Worm (Caenorhabditis elegans) whole organism, late embryonic: Measurements from ENCODE around the gene Y37D8A.25.

Experiments used
- C08G9.2 ChIP-seq: sonication (generic microtip); optimal IDR thresholded peaks from 2 replicates; lab custom pipeline; 2016; ENCODE audit warnings: mild to moderate bottlenecking, missing genetic modification characterization, moderate library complexity, missing compliant biosample characterization
- ama-1 ChIP-seq: fragments of 150-350 bp; optimal IDR thresholded peaks from 2 replicates; lab custom pipeline; 2014
- ceh-2 ChIP-seq: sonication (generic microtip); optimal IDR thresholded peaks from 2 replicates; lab custom pipeline; 2016; ENCODE audit warnings: missing genotype, missing genetic modification characterization, missing compliant biosample characterization
- ceh-31 ChIP-seq: sonication (generic microtip); optimal IDR thresholded peaks from 2 replicates; lab custom pipeline; 2016; ENCODE audit warnings: missing genetic modification characterization, missing compliant biosample characterization
- fkh-10 ChIP-seq: fragments of 150-350 bp; optimal IDR thresholded peaks from 2 replicates; lab custom pipeline; 2014; ENCODE audit warnings: missing biosample characterization, missing genetic modification reagents, missing genetic modification characterization

DNA sequence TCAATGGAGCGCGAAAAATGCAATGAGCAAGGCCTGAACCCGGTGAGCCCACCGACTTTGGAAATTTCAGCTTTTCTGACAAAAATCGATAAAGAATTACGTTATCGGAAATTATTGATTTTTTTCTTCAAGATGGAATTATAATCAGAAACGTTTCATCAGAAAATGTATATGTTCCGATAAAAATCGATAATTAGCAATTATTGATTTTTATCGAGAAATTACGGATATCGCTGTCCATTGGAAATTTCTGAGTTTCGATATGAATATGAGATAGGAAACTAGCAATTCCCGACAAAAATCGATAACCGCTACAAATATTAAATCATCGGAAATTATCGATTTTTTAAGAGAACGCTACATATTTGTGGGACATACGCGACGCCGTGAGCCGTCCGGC lies 25.9 kb downstream of the Y37D8A.25 start:
- TF ChIP-seq ceh-31 (no peak), fkh-10 (GFP tag; lab: Kevin White, UChicago) (no peak), C08G9.2 (no peak), ceh-2 (tag; lab: Kevin White, UChicago) (no peak), ama-1 (lab: Kevin White, UChicago) (no peak)
